Worm (Caenorhabditis elegans) whole organism, L1 larva: ENCODE results near the gene smrc-1.
A peak's percentile ranks its signal among the peaks of the same experiment; 100 is the strongest.

Experiments
- Y116A8C.19 ChIP-seq: sonication (generic microtip); optimal IDR thresholded peaks from 2 replicates; lab custom pipeline; 2016; ENCODE audit warnings: missing compliant biosample characterization, missing genetic modification characterization, borderline replicate concordance
- blmp-1 ChIP-seq: fragments of 150-350 bp; optimal IDR thresholded peaks from 2 replicates; lab custom pipeline; 2014; ENCODE audit warnings: missing biosample characterization, missing genetic modification characterization
- ceh-8 ChIP-seq: fragments of 200-800 bp; sonication (Bioruptor generic); optimal IDR thresholded peaks from 2 replicates; lab custom pipeline; 2018; ENCODE audit warnings: mild to moderate bottlenecking, missing genetic modification characterization, moderate library complexity, missing compliant biosample characterization
- dpl-1 ChIP-seq, 3 experiments: fragments of 150-350 bp in 2 of 3; sonication (generic microtip) in 1 of 3; optimal IDR thresholded peaks; 2 replicates each; lab custom pipeline; 2014 to 2017; ENCODE audit warnings: missing biosample characterization in 3 of 3, missing genetic modification characterization in 3 of 3, missing genetic modification reagents in 3 of 3
- efl-3 ChIP-seq: fragments of 200-800 bp; sonication (Bioruptor generic); optimal IDR thresholded peaks from 2 replicates; lab custom pipeline; 2018; ENCODE audit warnings: mild to moderate bottlenecking, missing genetic modification characterization, missing compliant biosample characterization
- egl-27 ChIP-seq, 2 experiments: fragments of 150-350 bp in 1 of 2; sonication (generic microtip); optimal IDR thresholded peaks; 3 replicates each; lab custom pipeline; 2017 to 2018; ENCODE audit warnings: missing biosample characterization in 2 of 2, missing genetic modification characterization in 2 of 2, missing genetic modification reagents in 2 of 2
- elt-2 ChIP-seq: sonication (generic microtip); optimal IDR thresholded peaks from 2 replicates; lab custom pipeline; 2016; ENCODE audit warnings: missing genetic modification characterization, mild to moderate bottlenecking, inconsistent platforms, missing compliant biosample characterization, missing genetic modification reagents
- elt-3 ChIP-seq, 6 experiments: fragments of 150-350 bp in 1 of 6; sonication (generic microtip); optimal IDR thresholded peaks; 2 replicates each; lab custom pipeline; 2017 to 2018; ENCODE audit warnings: missing biosample characterization in 6 of 6, missing genetic modification characterization in 6 of 6, inconsistent platforms in 1 of 6
- fkh-4 ChIP-seq: sonication (generic microtip); optimal IDR thresholded peaks from 2 replicates; lab custom pipeline; 2016; ENCODE audit warnings: missing compliant biosample characterization, missing genetic modification characterization, borderline replicate concordance
- fkh-8 ChIP-seq: sonication (generic microtip); optimal IDR thresholded peaks from 2 replicates; lab custom pipeline; 2016; ENCODE audit warnings: mild to moderate bottlenecking, missing genetic modification characterization, missing compliant biosample characterization
- hlh-17 ChIP-seq: fragments of 200-800 bp; sonication (Bioruptor generic); optimal IDR thresholded peaks from 2 replicates; lab custom pipeline; 2018; ENCODE audit warnings: missing genetic modification characterization, mild to moderate bottlenecking, missing compliant biosample characterization, moderate library complexity, borderline replicate concordance
- hpl-2 ChIP-seq: fragments of 150-350 bp; optimal IDR thresholded peaks from 2 replicates; lab custom pipeline; 2014; ENCODE audit warnings: missing biosample characterization, missing genetic modification reagents, missing genetic modification characterization
- irx-1 ChIP-seq: sonication (generic microtip); optimal IDR thresholded peaks from 2 replicates; lab custom pipeline; 2016; ENCODE audit warnings: missing genetic modification characterization, missing compliant biosample characterization
- jun-1 ChIP-seq: fragments of 150-350 bp; optimal IDR thresholded peaks from 2 replicates; lab custom pipeline; 2014; ENCODE audit warnings: missing biosample characterization, missing genetic modification reagents, missing genetic modification characterization
- lin-13 ChIP-seq: fragments of 150-350 bp; optimal IDR thresholded peaks from 2 replicates; lab custom pipeline; 2014; ENCODE audit warnings: missing biosample characterization, missing genetic modification reagents, missing genetic modification characterization
- lin-14 ChIP-seq: fragments of 200-800 bp; sonication (Bioruptor generic); optimal IDR thresholded peaks from 2 replicates; lab custom pipeline; 2018; ENCODE audit warnings: mild to moderate bottlenecking, missing genetic modification characterization, moderate library complexity, missing compliant biosample characterization
- lin-35 ChIP-seq, 2 experiments: fragments of 150-350 bp; optimal IDR thresholded peaks; 2 replicates each; lab custom pipeline; 2014; ENCODE audit warnings: missing biosample characterization in 2 of 2, missing genetic modification characterization in 2 of 2, missing genetic modification reagents in 2 of 2
- mdl-1 ChIP-seq, 2 experiments: fragments of 150-350 bp; optimal IDR thresholded peaks; 2 replicates each; lab custom pipeline; 2014 to 2017; ENCODE audit warnings: missing biosample characterization in 2 of 2, missing genetic modification characterization in 2 of 2, inconsistent platforms in 1 of 2
- mef-2 ChIP-seq: fragments of 150-350 bp; optimal IDR thresholded peaks from 2 replicates; lab custom pipeline; 2014; ENCODE audit warnings: missing biosample characterization, missing genetic modification characterization
- mep-1 ChIP-seq: fragments of 150-350 bp; optimal IDR thresholded peaks from 2 replicates; lab custom pipeline; 2014; ENCODE audit warnings: missing biosample characterization, missing genetic modification characterization
- nhr-19 ChIP-seq: fragments of 200-800 bp; sonication (Bioruptor generic); conservative IDR thresholded peaks from 2 replicates; pipeline ENCODE4 v1.3.6; 2022; ENCODE audit warnings: missing genetic modification characterization, missing compliant biosample characterization
- nhr-20 ChIP-seq: sonication (generic microtip); optimal IDR thresholded peaks from 2 replicates; lab custom pipeline; 2016; ENCODE audit warnings: mild to moderate bottlenecking, missing genetic modification characterization, missing compliant biosample characterization
- nhr-237 ChIP-seq: fragments of 150-350 bp; optimal IDR thresholded peaks from 2 replicates; lab custom pipeline; 2014; ENCODE audit warnings: missing biosample characterization, missing genetic modification characterization
- nhr-71 ChIP-seq: sonication (generic microtip); optimal IDR thresholded peaks from 2 replicates; lab custom pipeline; 2016; ENCODE audit warnings: mild to moderate bottlenecking, missing genetic modification characterization, moderate library complexity, missing compliant biosample characterization
- nhr-77 ChIP-seq: fragments of 150-350 bp; optimal IDR thresholded peaks from 2 replicates; lab custom pipeline; 2014; ENCODE audit warnings: missing biosample characterization, missing genetic modification characterization
- nhr-84 ChIP-seq: sonication (generic microtip); optimal IDR thresholded peaks from 2 replicates; lab custom pipeline; 2017; ENCODE audit warnings: missing biosample characterization, missing genetic modification characterization
- nhr-85 ChIP-seq: sonication (generic microtip); peaks from one replicate; lab custom pipeline; 2016; ENCODE audit warnings: missing genetic modification characterization, inconsistent platforms, missing compliant biosample characterization
- nhr-90 ChIP-seq: sonication (generic microtip); optimal IDR thresholded peaks from 2 replicates; lab custom pipeline; 2016; ENCODE audit warnings: mild to moderate bottlenecking, missing genetic modification characterization, missing compliant biosample characterization; ENCODE audit not compliant: poor library complexity
- pag-3 ChIP-seq: sonication (generic microtip); optimal IDR thresholded peaks from 2 replicates; lab custom pipeline; 2017; ENCODE audit warnings: missing genetic modification characterization, mild to moderate bottlenecking, missing compliant biosample characterization, antibody characterized with exemption, borderline replicate concordance; ENCODE audit not compliant: insufficient read depth
- pqm-1 ChIP-seq: sonication (generic microtip); optimal IDR thresholded peaks from 3 replicates; lab custom pipeline; 2017; ENCODE audit warnings: missing biosample characterization, missing genetic modification characterization
- rnt-1 ChIP-seq: sonication (generic microtip); optimal IDR thresholded peaks from 2 replicates; lab custom pipeline; 2016; ENCODE audit warnings: mild to moderate bottlenecking, missing genetic modification characterization, moderate library complexity, missing compliant biosample characterization
- snu-23 ChIP-seq: sonication (generic microtip); optimal IDR thresholded peaks from 2 replicates; lab custom pipeline; 2016; ENCODE audit warnings: missing genetic modification characterization, missing compliant biosample characterization
- sptf-1 ChIP-seq: fragments of 150-350 bp; optimal IDR thresholded peaks from 2 replicates; lab custom pipeline; 2014; ENCODE audit warnings: missing biosample characterization, missing genetic modification characterization
- swsn-7 ChIP-seq: sonication (generic microtip); optimal IDR thresholded peaks from 2 replicates; lab custom pipeline; 2016; ENCODE audit warnings: missing genetic modification characterization, missing compliant biosample characterization
- unc-30 ChIP-seq: sonication (generic microtip); optimal IDR thresholded peaks from 2 replicates; lab custom pipeline; 2017; ENCODE audit warnings: missing biosample characterization, missing genetic modification characterization
- unc-86 ChIP-seq: sonication (generic microtip); optimal IDR thresholded peaks from 2 replicates; lab custom pipeline; 2016; ENCODE audit warnings: missing genetic modification characterization, missing compliant biosample characterization
- unc-98 ChIP-seq: fragments of 200-800 bp; sonication (Bioruptor generic); IDR thresholded peaks from 2 replicates; pipeline ENCODE4 v1.3.6; 2022; ENCODE audit warnings: missing genetic modification characterization, missing compliant biosample characterization
- zag-1 ChIP-seq: fragments of 150-350 bp; optimal IDR thresholded peaks from 2 replicates; lab custom pipeline; 2014; ENCODE audit warnings: missing biosample characterization, missing genetic modification characterization
- zip-4 ChIP-seq: fragments of 200-800 bp; sonication (Bioruptor generic); optimal IDR thresholded peaks from 2 replicates; lab custom pipeline; 2018; ENCODE audit warnings: mild to moderate bottlenecking, missing genetic modification characterization, moderate library complexity, missing compliant biosample characterization
- ztf-11 ChIP-seq, 2 experiments: sonication (generic microtip); optimal IDR thresholded peaks; 2 replicates each; lab custom pipeline; 2016 to 2017; ENCODE audit warnings: missing genetic modification characterization in 2 of 2, missing biosample characterization in 1 of 2, missing compliant biosample characterization in 1 of 2

Gene smrc-1

DNA sequence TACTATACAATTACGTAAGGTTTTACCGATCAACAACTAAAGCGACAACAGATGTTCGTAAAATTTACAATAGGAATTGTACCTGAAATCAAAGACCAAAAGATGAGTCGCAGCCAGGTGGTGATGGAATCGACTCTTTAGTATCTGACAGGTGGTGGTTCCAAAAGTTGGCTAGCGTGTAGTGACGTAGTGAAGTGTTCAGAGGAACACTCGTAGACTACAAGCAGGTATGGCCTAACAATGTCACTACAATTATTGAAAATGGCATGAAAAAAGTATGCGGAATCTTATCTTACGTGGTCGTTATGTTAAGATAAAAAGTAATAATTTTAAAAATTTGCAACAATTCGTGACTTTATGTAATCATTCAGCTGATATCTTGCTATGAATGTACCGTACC, 30.7 kb downstream of the smrc-1 start:
- TF ChIP-seq nhr-85 (peak; percentile 74), irx-1 (tag; lab: Kevin White, UChicago) (no peak)

DNA sequence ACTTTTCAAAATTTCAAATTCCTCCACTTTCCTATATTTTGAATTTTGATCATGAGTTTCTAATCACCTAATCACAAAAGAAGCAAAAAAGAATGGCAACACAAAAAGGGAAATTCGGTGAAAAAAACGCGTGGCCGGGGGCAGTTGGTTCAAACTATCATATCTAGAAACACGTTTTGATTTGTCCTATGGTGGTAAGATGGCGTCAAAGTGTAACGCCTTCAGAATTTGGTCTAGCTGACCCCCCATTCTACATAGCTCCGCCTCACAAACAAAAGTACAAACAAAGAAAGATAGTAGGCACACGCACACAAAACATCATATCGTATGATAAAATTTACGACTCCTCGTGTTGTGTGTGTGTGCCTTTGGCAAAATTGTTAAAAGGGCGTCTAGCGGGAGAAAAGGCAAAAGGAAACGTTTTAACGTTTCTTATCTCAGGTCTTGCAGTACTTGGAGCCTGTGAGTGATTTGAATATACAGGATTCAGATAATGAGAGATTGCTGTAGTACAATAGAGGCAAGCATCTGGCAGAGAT, 31.3 kb downstream of the smrc-1 start:
- TF ChIP-seq nhr-237 (tag; lab: Kevin White, UChicago), result no peak
- TF ChIP-seq lin-14 (GFP tag; lab: Kevin White, UChicago), result peak; percentile 41
- peak; percentile 16 for TF ChIP-seq nhr-20
- no peak for TF ChIP-seq nhr-77 (tag; lab: Kevin White, UChicago)
- peak; percentile 28 for TF ChIP-seq nhr-71 (tag; lab: Kevin White, UChicago)
- no peak for TF ChIP-seq dpl-1 (GFP tag; optimal IDR thresholded peaks at IDR 0.05; lab: Kevin White, UChicago)
- TF ChIP-seq mep-1 (tag; lab: Kevin White, UChicago), result no peak
- TF ChIP-seq lin-35 (GFP tag; optimal IDR thresholded peaks at IDR 0.05; lab: Kevin White, UChicago), result peak in 1 of 2 experiments; percentile 57
- TF ChIP-seq swsn-7 (tag; lab: Kevin White, UChicago), result no peak
- TF ChIP-seq nhr-84, result no peak
- peak; percentile 45 for TF ChIP-seq nhr-85
- TF ChIP-seq jun-1 (tag; lab: Kevin White, UChicago), result peak; percentile 14
- peak; percentile 36 for TF ChIP-seq blmp-1
- no peak for TF ChIP-seq Y116A8C.19 (tag; lab: Kevin White, UChicago)
- no peak for TF ChIP-seq mef-2
- peak; percentile 34 for TF ChIP-seq nhr-19 (GFP tag; lab: Robert Waterston, UW)
- TF ChIP-seq sptf-1 (tag; lab: Kevin White, UChicago), result no peak
- TF ChIP-seq zag-1 (tag; lab: Kevin White, UChicago), result no peak
- TF ChIP-seq egl-27 (tag; optimal IDR thresholded peaks at IDR 0.05; lab: Kevin White, UChicago), result no peak
- no peak for TF ChIP-seq ceh-8 (GFP tag; lab: Kevin White, UChicago)
- TF ChIP-seq elt-3 (tag; optimal IDR thresholded peaks at IDR 0.05; lab: Kevin White, UChicago), result no peak
- TF ChIP-seq elt-2, result peak; percentile 72
- TF ChIP-seq mdl-1 (tag; optimal IDR thresholded peaks at IDR 0.05; lab: Kevin White, UChicago), result peak in 1 of 2 experiments; percentile 31
- peak; percentile 35 for TF ChIP-seq nhr-90
- TF ChIP-seq efl-3 (GFP tag; lab: Kevin White, UChicago), result no peak

DNA sequence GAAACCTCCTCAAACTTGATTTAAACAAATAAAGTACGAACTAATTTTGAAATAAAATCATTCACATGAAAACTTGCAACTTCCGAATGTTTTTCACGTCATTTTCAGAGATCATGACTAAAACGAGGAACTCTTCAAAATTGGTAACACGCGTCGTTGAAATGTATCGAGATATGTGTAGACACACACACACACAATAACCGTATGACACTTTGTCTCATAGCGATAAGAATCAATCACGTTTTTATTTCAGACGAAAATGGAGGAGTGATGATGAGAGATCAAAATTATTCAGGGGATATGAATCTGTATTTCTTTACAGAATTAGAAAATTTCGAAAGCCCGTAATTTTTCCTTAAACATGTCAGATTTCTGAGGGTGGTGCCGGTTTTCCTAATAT, 32.0 kb downstream of the smrc-1 start:
- TF ChIP-seq nhr-85 (peak; percentile 78), pqm-1 (tag; lab: Kevin White, UChicago) (no peak), rnt-1 (tag; lab: Kevin White, UChicago) (no peak), lin-13 (GFP tag; lab: Kevin White, UChicago) (no peak), jun-1 (tag; lab: Kevin White, UChicago) (no peak), fkh-8 (no peak), lin-35 (GFP tag; optimal IDR thresholded peaks at IDR 0.05; lab: Kevin White, UChicago) (peak in 1 of 2 experiments; percentile 50), zip-4 (GFP tag; lab: Kevin White, UChicago) (no peak), unc-30 (tag; lab: Kevin White, UChicago) (no peak), elt-2 (peak; percentile 46), unc-98 (GFP tag; lab: Robert Waterston, UW) (no peak), unc-86 (no peak), hlh-17 (GFP tag; lab: Kevin White, UChicago) (no peak), nhr-19 (GFP tag; lab: Robert Waterston, UW) (0 out of 2 replicates have a peak, but pooled peaks have one; percentile 4), hpl-2 (GFP tag; lab: Kevin White, UChicago) (no peak), pag-3 (tag; lab: Kevin White, UChicago) (no peak), fkh-4 (tag; lab: Kevin White, UChicago) (no peak), lin-14 (GFP tag; lab: Kevin White, UChicago) (peak; percentile 45), nhr-71 (tag; lab: Kevin White, UChicago) (peak; percentile 30), nhr-20 (peak; percentile 45), snu-23 (GFP tag; lab: Kevin White, UChicago) (peak; percentile 28), Y116A8C.19 (tag; lab: Kevin White, UChicago) (no peak), ztf-11 (tag; optimal IDR thresholded peaks at IDR 0.05; lab: Kevin White, UChicago) (no peak), mep-1 (tag; lab: Kevin White, UChicago) (no peak), nhr-77 (tag; lab: Kevin White, UChicago) (no peak)
- TF ChIP-seq, all 84 proteins: peak for 8
